Worm (Caenorhabditis elegans) whole organism, L4 larva: ENCODE data around the gene klf-1.

ENCODE experiments used
- F26F4.8 ChIP-seq: fragments of 200-800 bp; sonication (Bioruptor generic); conservative IDR thresholded peaks from 2 replicates; pipeline ENCODE4 v1.3.6; 2022; ENCODE audit warnings: missing genetic modification characterization, missing compliant biosample characterization
- ZK546.5 ChIP-seq, 2 experiments: sonication (generic microtip); optimal IDR thresholded peaks; 2 replicates each; lab custom pipeline; 2017; ENCODE audit warnings: missing biosample characterization in 2 of 2, missing genetic modification characterization in 2 of 2
- ceh-82 ChIP-seq: sonication (generic microtip); optimal IDR thresholded peaks from 2 replicates; lab custom pipeline; 2017; ENCODE audit warnings: missing biosample characterization, missing genetic modification characterization
- fos-1 ChIP-seq: fragments of 150-350 bp; optimal IDR thresholded peaks from 2 replicates; lab custom pipeline; 2014; ENCODE audit warnings: missing biosample characterization, missing genetic modification characterization
- hlh-11 ChIP-seq: fragments of 200-800 bp; sonication (Bioruptor generic); optimal IDR thresholded peaks from 2 replicates; lab custom pipeline; 2018; ENCODE audit warnings: mild to moderate bottlenecking, missing genetic modification characterization, missing compliant biosample characterization
- lin-13 ChIP-seq: fragments of 150-350 bp; optimal IDR thresholded peaks from 2 replicates; lab custom pipeline; 2014; ENCODE audit warnings: missing biosample characterization, missing genetic modification reagents, missing genetic modification characterization
- madf-9 ChIP-seq: fragments of 200-800 bp; sonication (Bioruptor generic); conservative IDR thresholded peaks from 2 replicates; pipeline ENCODE4 v1.3.6; 2022; ENCODE audit warnings: missing genetic modification reagents, missing genetic modification characterization, missing compliant biosample characterization
- nhr-25 ChIP-seq: sonication (generic microtip); optimal IDR thresholded peaks from 2 replicates; lab custom pipeline; 2017; ENCODE audit warnings: missing genetic modification characterization, mild to moderate bottlenecking, missing compliant biosample characterization, antibody characterized with exemption, moderate library complexity, borderline replicate concordance; ENCODE audit not compliant: insufficient read depth
- pha-4 ChIP-seq, 2 experiments: fragments of 150-350 bp in 1 of 2; fragments of 200-800 bp in 1 of 2; sonication (Bioruptor generic) in 1 of 2; IDR thresholded peaks in 1 of 2; optimal IDR thresholded peaks in 1 of 2; 2 replicates each; pipeline versions ENCODE4 v1.3.6 to Lab custom; 2014 to 2022; ENCODE audit warnings: missing genetic modification characterization in 2 of 2, missing genetic modification reagents in 2 of 2, missing biosample characterization in 1 of 2, missing compliant biosample characterization in 1 of 2
- php-3 ChIP-seq: fragments of 200-800 bp; sonication (Bioruptor generic); IDR thresholded peaks from 2 replicates; pipeline ENCODE4 v1.3.6; 2022; ENCODE audit warnings: missing genetic modification reagents, missing genetic modification characterization, missing compliant biosample characterization
- zfp-3 ChIP-seq: fragments of 200-800 bp; sonication (Bioruptor generic); conservative IDR thresholded peaks from 2 replicates; pipeline ENCODE4 v1.3.6; 2022; ENCODE audit warnings: missing genetic modification reagents, missing genetic modification characterization, missing compliant biosample characterization
- zip-11 ChIP-seq: fragments of 200-800 bp; sonication (Bioruptor generic); IDR thresholded peaks from 2 replicates; pipeline ENCODE4 v1.3.6; 2022; ENCODE audit warnings: missing genetic modification characterization, missing compliant biosample characterization

The klf-1 gene

ce11 chrIII:2924658-2925057 is 50.0 kb downstream of the klf-1 start, which contains the start of gene R10F2.5:
R10F2.5 (minus strand) TSS chrIII:2924758.
- no peak for TF ChIP-seq hlh-11 (tag; lab: Kevin White, UChicago)
- TF ChIP-seq zfp-3 (GFP tag; lab: Robert Waterston, UW), result no peak
- TF ChIP-seq F26F4.8 (GFP tag; lab: Robert Waterston, UW), result no peak
- TF ChIP-seq php-3 (GFP tag; lab: Robert Waterston, UW), result no peak
- no peak for TF ChIP-seq fos-1 (tag; lab: Kevin White, UChicago)
- no peak for TF ChIP-seq pha-4 (GFP tag; IDR thresholded peaks at IDR 0.05; lab: Robert Waterston, UW)
- no peak for TF ChIP-seq pha-4 (tag; optimal IDR thresholded peaks at IDR 0.05; lab: Kevin White, UChicago)
- TF ChIP-seq ZK546.5 (tag; optimal IDR thresholded peaks at IDR 0.05; lab: Kevin White, UChicago), result no peak
- no peak for TF ChIP-seq lin-13
- no peak for TF ChIP-seq nhr-25
- TF ChIP-seq ceh-82 (tag; lab: Kevin White, UChicago), result no peak
- no peak for TF ChIP-seq madf-9 (GFP tag; lab: Robert Waterston, UW)
- no peak for TF ChIP-seq zip-11 (GFP tag; lab: Robert Waterston, UW)
